Fruit fly (Drosophila melanogaster): ENCODE data around the gene JMJD5.

dm6 chr3L:824444-824843 lies 16.7 kb downstream of the JMJD5 start:
- TF ChIP-seq Hnf4 (GFP tag; optimal IDR thresholded peaks at IDR 0.05) (no peak), psq (GFP tag; optimal IDR thresholded peaks at IDR 0.05) (peak; percentile 22), N (GFP tag; optimal IDR thresholded peaks at IDR 0.05) (no peak), ey (GFP tag; optimal IDR thresholded peaks at IDR 0.05) (peak; percentile 71), CrebA (GFP tag; optimal IDR thresholded peaks at IDR 0.05; ENCODE audit: borderline replicate concordance) (no peak)

Measured in whole organism, wandering third instar larva.